Worm (Caenorhabditis elegans): ENCODE results near the gene pcf-11.

DNA sequence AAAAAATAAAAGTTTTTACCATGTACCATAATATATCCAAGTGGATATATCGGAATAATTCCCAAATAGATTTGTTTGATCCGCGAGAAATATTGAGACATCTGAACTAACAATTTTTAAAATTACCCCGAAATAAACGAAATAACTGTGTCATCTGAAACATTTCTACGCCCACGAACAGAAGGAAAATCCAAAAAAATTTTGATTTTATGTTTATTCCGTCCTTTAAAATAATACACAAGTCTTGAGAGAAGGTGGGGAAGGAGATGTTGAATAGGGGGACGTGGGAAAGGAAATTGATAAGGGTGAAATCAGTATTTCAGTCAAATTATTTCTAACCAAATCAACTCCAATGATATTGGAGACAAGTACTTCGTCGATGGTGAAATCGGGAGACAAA, 16.0 kb upstream of the pcf-11 start, which contains the start of gene R144.11:
- TF ChIP-seq unc-30 (tag; optimal IDR thresholded peaks at IDR 0.05), result no peak
- peak; percentile 31 for TF ChIP-seq nhr-85 (tag)
- TF ChIP-seq efl-3 (GFP tag; optimal IDR thresholded peaks at IDR 0.05), result no peak
- TF ChIP-seq nhr-90 (tag; optimal IDR thresholded peaks at IDR 0.05; ENCODE audit: poor library complexity), result no peak
- no peak for TF ChIP-seq efl-1 (optimal IDR thresholded peaks at IDR 0.05)
- TF ChIP-seq efl-1 (GFP tag; optimal IDR thresholded peaks at IDR 0.05 in 1 of 2), result peak in 1 of 2 experiments; percentile 30
- no peak for TF ChIP-seq lin-15B (tag; optimal IDR thresholded peaks at IDR 0.05)

Data from whole organism, L1 larva.